Worm (Caenorhabditis elegans) whole organism, L4 larva: ENCODE results near the gene mpz-3.

ENCODE experiments used
- D1046.2 ChIP-seq: fragments of 200-800 bp; sonication (Bioruptor generic); IDR thresholded peaks from 2 replicates; pipeline ENCODE4 v1.3.6; 2022; ENCODE audit warnings: missing genetic modification characterization, missing compliant biosample characterization
- F26F4.8 ChIP-seq: fragments of 200-800 bp; sonication (Bioruptor generic); conservative IDR thresholded peaks from 2 replicates; pipeline ENCODE4 v1.3.6; 2022; ENCODE audit warnings: missing genetic modification characterization, missing compliant biosample characterization
- Y105C5A.15 ChIP-seq: fragments of 200-800 bp; sonication (Bioruptor generic); IDR thresholded peaks from 2 replicates; pipeline ENCODE4 v1.3.6; 2022; ENCODE audit warnings: missing genetic modification characterization, missing compliant biosample characterization
- Y48G9A.11 ChIP-seq: fragments of 200-800 bp; sonication (Bioruptor generic); IDR thresholded peaks from 2 replicates; pipeline ENCODE4 v1.3.6; 2022; ENCODE audit warnings: missing genetic modification reagents, missing genetic modification characterization, missing compliant biosample characterization
- Y5F2A.4 ChIP-seq: fragments of 200-800 bp; sonication (Bioruptor generic); optimal IDR thresholded peaks from 2 replicates; lab custom pipeline; 2018; ENCODE audit warnings: mild to moderate bottlenecking, missing genetic modification characterization, missing compliant biosample characterization
- ZK337.2 ChIP-seq: fragments of 200-800 bp; sonication (Bioruptor generic); IDR thresholded peaks from 2 replicates; pipeline ENCODE4 v1.3.6; 2022; ENCODE audit warnings: missing genetic modification reagents, missing genetic modification characterization, missing compliant biosample characterization
- attf-4 ChIP-seq: sonication (generic microtip); optimal IDR thresholded peaks from 3 replicates; lab custom pipeline; 2017; ENCODE audit warnings: missing biosample characterization, missing genetic modification characterization
- ceh-32 ChIP-seq: sonication (generic microtip); optimal IDR thresholded peaks from 2 replicates; lab custom pipeline; 2016; ENCODE audit warnings: mild to moderate bottlenecking, missing genetic modification characterization, missing compliant biosample characterization; ENCODE audit not compliant: poor library complexity
- ceh-44 ChIP-seq: fragments of 200-800 bp; sonication (Bioruptor generic); IDR thresholded peaks from 2 replicates; pipeline ENCODE4 v1.3.6; 2022; ENCODE audit warnings: missing genetic modification reagents, missing genetic modification characterization, missing compliant biosample characterization
- cey-2 ChIP-seq: sonication (generic microtip); optimal IDR thresholded peaks from 3 replicates; lab custom pipeline; 2017; ENCODE audit warnings: missing genetic modification characterization, mild to moderate bottlenecking, missing compliant biosample characterization, antibody characterized with exemption, borderline replicate concordance; ENCODE audit not compliant: insufficient read depth
- daf-16 ChIP-seq, 3 experiments: sonication (generic microtip); optimal IDR thresholded peaks; 2 replicates each; lab custom pipeline; 2016 to 2017; ENCODE audit warnings: missing genetic modification characterization in 3 of 3, missing genetic modification reagents in 3 of 3, mild to moderate bottlenecking in 2 of 3, missing compliant biosample characterization in 2 of 3, missing biosample characterization in 1 of 3, moderate library complexity in 1 of 3
- daf-19 ChIP-seq: fragments of 200-800 bp; sonication (Bioruptor generic); conservative IDR thresholded peaks from 2 replicates; pipeline ENCODE4 v1.3.6; 2022; ENCODE audit warnings: missing genetic modification characterization, missing compliant biosample characterization
- dmd-6 ChIP-seq: fragments of 200-800 bp; sonication (Bioruptor generic); IDR thresholded peaks from 2 replicates; pipeline ENCODE4 v1.3.6; 2022; ENCODE audit warnings: missing genetic modification reagents, missing genetic modification characterization, missing compliant biosample characterization
- dmd-8 ChIP-seq: fragments of 200-800 bp; sonication (Bioruptor generic); IDR thresholded peaks from 2 replicates; pipeline ENCODE4 v1.3.6; 2022; ENCODE audit warnings: missing genetic modification characterization, missing compliant biosample characterization
- dmd-9 ChIP-seq: fragments of 200-800 bp; sonication (Bioruptor generic); IDR thresholded peaks from 2 replicates; pipeline ENCODE4 v1.3.6; 2022; ENCODE audit warnings: missing genetic modification reagents, missing genetic modification characterization, missing compliant biosample characterization
- dve-1 ChIP-seq: sonication (generic microtip); optimal IDR thresholded peaks from 2 replicates; lab custom pipeline; 2017; ENCODE audit warnings: antibody characterized with exemption, mild to moderate bottlenecking, missing genetic modification characterization, missing compliant biosample characterization; ENCODE audit not compliant: insufficient read depth
- fos-1 ChIP-seq: fragments of 150-350 bp; optimal IDR thresholded peaks from 2 replicates; lab custom pipeline; 2014; ENCODE audit warnings: missing biosample characterization, missing genetic modification characterization
- gei-8 ChIP-seq: fragments of 200-800 bp; sonication (Bioruptor generic); optimal IDR thresholded peaks from 2 replicates; lab custom pipeline; 2018; ENCODE audit warnings: mild to moderate bottlenecking, missing genetic modification characterization, missing compliant biosample characterization
- hlh-11 ChIP-seq: fragments of 200-800 bp; sonication (Bioruptor generic); optimal IDR thresholded peaks from 2 replicates; lab custom pipeline; 2018; ENCODE audit warnings: mild to moderate bottlenecking, missing genetic modification characterization, missing compliant biosample characterization
- hmg-1.1 ChIP-seq: fragments of 200-800 bp; sonication (Bioruptor generic); IDR thresholded peaks from 2 replicates; pipeline ENCODE4 v1.3.6; 2022; ENCODE audit warnings: missing genetic modification reagents, missing genetic modification characterization, missing compliant biosample characterization
- lim-7 ChIP-seq: fragments of 200-800 bp; sonication (Bioruptor generic); IDR thresholded peaks from 2 replicates; pipeline ENCODE4 v1.3.6; 2022; ENCODE audit warnings: missing genetic modification characterization, missing compliant biosample characterization
- lin-1 ChIP-seq: fragments of 200-800 bp; sonication (Bioruptor generic); IDR thresholded peaks from 2 replicates; pipeline ENCODE4 v1.3.6; 2022; ENCODE audit warnings: missing genetic modification reagents, missing genetic modification characterization, missing compliant biosample characterization
- lin-38 ChIP-seq: fragments of 200-800 bp; sonication (Bioruptor generic); IDR thresholded peaks from 2 replicates; pipeline ENCODE4 v1.3.6; 2022; ENCODE audit warnings: missing genetic modification reagents, missing genetic modification characterization, missing compliant biosample characterization
- madf-9 ChIP-seq: fragments of 200-800 bp; sonication (Bioruptor generic); conservative IDR thresholded peaks from 2 replicates; pipeline ENCODE4 v1.3.6; 2022; ENCODE audit warnings: missing genetic modification reagents, missing genetic modification characterization, missing compliant biosample characterization
- mes-2 ChIP-seq: sonication (generic microtip); optimal IDR thresholded peaks from 2 replicates; lab custom pipeline; 2016; ENCODE audit warnings: missing genotype, mild to moderate bottlenecking, missing genetic modification characterization, missing compliant biosample characterization; ENCODE audit not compliant: poor library complexity, severe bottlenecking
- mxl-3 ChIP-seq: fragments of 200-800 bp; sonication (Bioruptor generic); optimal IDR thresholded peaks from 2 replicates; lab custom pipeline; 2018; ENCODE audit warnings: mild to moderate bottlenecking, missing genetic modification characterization, missing compliant biosample characterization
- nhr-102 ChIP-seq: sonication (generic microtip); optimal IDR thresholded peaks from 2 replicates; lab custom pipeline; 2016; ENCODE audit warnings: mild to moderate bottlenecking, missing genetic modification characterization, moderate library complexity, missing compliant biosample characterization
- nhr-237 ChIP-seq: sonication (generic microtip); optimal IDR thresholded peaks from 2 replicates; lab custom pipeline; 2017; ENCODE audit warnings: missing biosample characterization, missing genetic modification characterization
- nhr-28 ChIP-seq: fragments of 150-350 bp; optimal IDR thresholded peaks from 2 replicates; lab custom pipeline; 2014; ENCODE audit warnings: missing biosample characterization, missing genetic modification characterization
- nhr-76 ChIP-seq: fragments of 150-350 bp; optimal IDR thresholded peaks from 2 replicates; lab custom pipeline; 2014; ENCODE audit warnings: missing biosample characterization, missing genetic modification characterization
- pqm-1 ChIP-seq: sonication (generic microtip); optimal IDR thresholded peaks from 2 replicates; lab custom pipeline; 2017; ENCODE audit warnings: missing biosample characterization, missing genetic modification characterization
- snpc-4 ChIP-seq: fragments of 150-350 bp; optimal IDR thresholded peaks from 2 replicates; lab custom pipeline; 2014; ENCODE audit warnings: missing biosample characterization, missing genetic modification characterization
- unc-130 ChIP-seq: sonication (generic microtip); optimal IDR thresholded peaks from 2 replicates; lab custom pipeline; 2016; ENCODE audit warnings: missing genetic modification reagents, missing genetic modification characterization, missing compliant biosample characterization
- zfp-3 ChIP-seq: fragments of 200-800 bp; sonication (Bioruptor generic); conservative IDR thresholded peaks from 2 replicates; pipeline ENCODE4 v1.3.6; 2022; ENCODE audit warnings: missing genetic modification reagents, missing genetic modification characterization, missing compliant biosample characterization

mpz-3 gene

ce11 chrII:6520103-6520502, 45.1 kb downstream of the mpz-3 start:
- no peak for TF ChIP-seq Y105C5A.15 (GFP tag; lab: Robert Waterston, UW)
- 0 out of 2 replicates have a peak, but pooled peaks have one; percentile 17 for TF ChIP-seq lin-1 (GFP tag; lab: Robert Waterston, UW)
- no peak for TF ChIP-seq gei-8 (GFP tag; lab: Kevin White, UChicago)
- no peak for TF ChIP-seq ceh-32 (tag; lab: Kevin White, UChicago)
- TF ChIP-seq pqm-1 (tag; lab: Kevin White, UChicago) = peak; percentile 74
- TF ChIP-seq attf-4 (tag; lab: Kevin White, UChicago) = no peak
- peak; percentile 67 for TF ChIP-seq dmd-6
- TF ChIP-seq Y5F2A.4 (GFP tag; lab: Kevin White, UChicago) = no peak
- TF ChIP-seq nhr-237 (tag; lab: Kevin White, UChicago) = no peak
- TF ChIP-seq snpc-4 (tag; lab: Kevin White, UChicago) = no peak
- TF ChIP-seq mxl-3 (GFP tag; lab: Kevin White, UChicago) = peak; percentile 3
- TF ChIP-seq Y48G9A.11 = no peak
- TF ChIP-seq nhr-102 (tag; lab: Kevin White, UChicago) = no peak
- no peak for TF ChIP-seq unc-130 (GFP tag; lab: Kevin White, UChicago)
- no peak for TF ChIP-seq nhr-76 (tag; lab: Kevin White, UChicago)
- no peak for TF ChIP-seq daf-19 (GFP tag; lab: Robert Waterston, UW)
- TF ChIP-seq mes-2 (tag; lab: Kevin White, UChicago) = peak; percentile 33
- no peak for TF ChIP-seq ZK337.2
- no peak for TF ChIP-seq daf-16 (GFP tag; optimal IDR thresholded peaks at IDR 0.05; lab: Kevin White, UChicago)
- TF ChIP-seq daf-16 (tag; optimal IDR thresholded peaks at IDR 0.05; lab: Kevin White, UChicago) = peak; percentile 95
- no peak for TF ChIP-seq ceh-44
- no peak for TF ChIP-seq F26F4.8 (GFP tag; lab: Robert Waterston, UW)
- TF ChIP-seq dmd-8 (GFP tag; lab: Robert Waterston, UW) = no peak
- TF ChIP-seq hmg-1.1 (GFP tag; lab: Robert Waterston, UW) = no peak
- TF ChIP-seq D1046.2 = no peak
- TF ChIP-seq hlh-11 (tag; lab: Kevin White, UChicago) = peak; percentile 71
- no peak for TF ChIP-seq dmd-9 (GFP tag; lab: Robert Waterston, UW)
- peak; percentile 42 for TF ChIP-seq dve-1 (tag; lab: Kevin White, UChicago)
- TF ChIP-seq nhr-28 = peak; percentile 31

ce11 chrII:6519703-6520102, 45.5 kb downstream of the mpz-3 start:
- TF ChIP-seq cey-2 (tag; lab: Kevin White, UChicago) (no peak), unc-130 (GFP tag; lab: Kevin White, UChicago) (peak; percentile 80), lin-38 (GFP tag; lab: Robert Waterston, UW) (peak; percentile 86)

- TF ChIP-seq madf-9 = no peak
- TF ChIP-seq nhr-237 (tag; lab: Kevin White, UChicago) = no peak
Observed at ce11 chrII:6516276-6516675, 48.9 kb downstream of the mpz-3 start, which contains the start of gene C56E6.7. Gene C56E6.7, plus strand, starts transcription at chrII:6516576.

- TF ChIP-seq lim-7 (GFP tag; lab: Robert Waterston, UW) = no peak
- no peak for TF ChIP-seq zfp-3
- no peak for TF ChIP-seq fos-1 (tag; lab: Kevin White, UChicago)
- TF ChIP-seq nhr-28 = no peak
- TF ChIP-seq nhr-237 (tag; lab: Kevin White, UChicago) = no peak
- TF ChIP-seq D1046.2 = no peak
Observed at ce11 chrII:6513911-6514310, 51.3 kb downstream of the mpz-3 start, which contains the start of gene R05G9R.1. Gene R05G9R.1, minus strand, starts transcription at chrII:6514011.
